Worm (Caenorhabditis elegans) whole organism, young adult: ENCODE measurements around the gene spcs-3.

Source experiments
- B0336.3 ChIP-seq: fragments of 200-800 bp; sonication (Bioruptor generic); IDR thresholded peaks from 2 replicates; pipeline ENCODE4 v1.3.6; 2022; ENCODE audit warnings: missing genetic modification characterization, missing compliant biosample characterization
- C06A6.2 ChIP-seq: fragments of 200-800 bp; sonication (Bioruptor generic); conservative IDR thresholded peaks from 2 replicates; pipeline ENCODE4 v1.3.6; 2022; ENCODE audit warnings: missing genetic modification characterization, missing compliant biosample characterization
- D2030.7 ChIP-seq: fragments of 200-800 bp; sonication (Bioruptor generic); IDR thresholded peaks from 2 replicates; pipeline ENCODE4 v1.3.6; 2022; ENCODE audit warnings: missing genetic modification reagents, missing genetic modification characterization, missing compliant biosample characterization
- F22D6.2 ChIP-seq: sonication (generic microtip); optimal IDR thresholded peaks from 2 replicates; lab custom pipeline; 2016; ENCODE audit warnings: mild to moderate bottlenecking, missing genetic modification characterization, missing compliant biosample characterization
- F57A8.1 ChIP-seq: fragments of 200-800 bp; sonication (Bioruptor generic); optimal IDR thresholded peaks from 2 replicates; lab custom pipeline; 2018; ENCODE audit warnings: mild to moderate bottlenecking, missing genetic modification characterization, moderate library complexity, missing compliant biosample characterization
- K12H6.12 ChIP-seq: fragments of 200-800 bp; sonication (Bioruptor generic); optimal IDR thresholded peaks from 2 replicates; lab custom pipeline; 2018; ENCODE audit warnings: mild to moderate bottlenecking, missing genetic modification characterization, missing compliant biosample characterization
- T07F8.4 ChIP-seq: sonication (generic microtip); optimal IDR thresholded peaks from 2 replicates; lab custom pipeline; 2016; ENCODE audit warnings: mild to moderate bottlenecking, missing genetic modification characterization, moderate library complexity, missing compliant biosample characterization
- Y67H2A.10 ChIP-seq: fragments of 200-800 bp; sonication (Bioruptor generic); conservative IDR thresholded peaks from 2 replicates; pipeline ENCODE4 v1.3.6; 2022; ENCODE audit warnings: missing genetic modification reagents, missing genetic modification characterization, missing compliant biosample characterization
- Y95B8A.8 ChIP-seq: fragments of 200-800 bp; sonication (Bioruptor generic); IDR thresholded peaks from 2 replicates; pipeline ENCODE4 v1.3.6; 2022; ENCODE audit warnings: missing genetic modification reagents, missing genetic modification characterization, missing compliant biosample characterization
- ZK185.1 ChIP-seq: sonication (generic microtip); optimal IDR thresholded peaks from 2 replicates; lab custom pipeline; 2016; ENCODE audit warnings: mild to moderate bottlenecking, missing genetic modification characterization, missing compliant biosample characterization; ENCODE audit not compliant: poor library complexity, severe bottlenecking
- ama-1 ChIP-seq, 3 experiments: fragments of 150-350 bp in 1 of 3; sonication (generic microtip) in 2 of 3; optimal IDR thresholded peaks; 2 replicates each; lab custom pipeline; 2014 to 2018; ENCODE audit warnings: missing biosample characterization in 2 of 3, missing genetic modification characterization in 2 of 3, missing genetic modification reagents in 2 of 3
- atf-7 ChIP-seq: sonication (generic microtip); optimal IDR thresholded peaks from 2 replicates; lab custom pipeline; 2017; ENCODE audit warnings: mild to moderate bottlenecking, missing genetic modification characterization, missing compliant biosample characterization
- attf-6 ChIP-seq: fragments of 200-800 bp; sonication (Bioruptor generic); IDR thresholded peaks from 2 replicates; pipeline ENCODE4 v1.3.6; 2022; ENCODE audit warnings: missing genetic modification reagents, missing genetic modification characterization, missing compliant biosample characterization
- bed-1 ChIP-seq: fragments of 200-800 bp; sonication (Bioruptor generic); IDR thresholded peaks from 2 replicates; pipeline ENCODE4 v1.3.6; 2022; ENCODE audit warnings: missing genetic modification reagents, missing genetic modification characterization, missing compliant biosample characterization
- bed-2 ChIP-seq: fragments of 200-800 bp; sonication (Bioruptor generic); IDR thresholded peaks from 2 replicates; pipeline ENCODE4 v1.3.6; 2022; ENCODE audit warnings: missing genetic modification reagents, missing genetic modification characterization, missing compliant biosample characterization
- cebp-2 ChIP-seq: fragments of 200-800 bp; sonication (Bioruptor generic); IDR thresholded peaks from 2 replicates; pipeline ENCODE4 v1.3.6; 2022; ENCODE audit warnings: missing genetic modification characterization, missing compliant biosample characterization
- ceh-100 ChIP-seq: fragments of 200-800 bp; sonication (Bioruptor generic); IDR thresholded peaks from 2 replicates; pipeline ENCODE4 v1.3.6; 2022; ENCODE audit warnings: missing genetic modification reagents, missing genetic modification characterization, missing compliant biosample characterization
- dpl-1 ChIP-seq: fragments of 150-350 bp; optimal IDR thresholded peaks from 2 replicates; lab custom pipeline; 2014; ENCODE audit warnings: missing biosample characterization, missing genetic modification reagents, missing genetic modification characterization
- fkh-3 ChIP-seq: sonication (generic microtip); optimal IDR thresholded peaks from 2 replicates; lab custom pipeline; 2016; ENCODE audit warnings: mild to moderate bottlenecking, missing genetic modification characterization, missing compliant biosample characterization
- hlh-12 ChIP-seq: sonication (generic microtip); optimal IDR thresholded peaks from 2 replicates; lab custom pipeline; 2016; ENCODE audit warnings: missing genetic modification characterization, missing compliant biosample characterization
- hrde-1 ChIP-seq: sonication (generic microtip); optimal IDR thresholded peaks from 2 replicates; lab custom pipeline; 2016; ENCODE audit warnings: missing genetic modification characterization, mild to moderate bottlenecking, missing compliant biosample characterization, moderate library complexity, missing genotype, missing genetic modification reagents, borderline replicate concordance
- lag-1 ChIP-seq: fragments of 200-800 bp; sonication (Bioruptor generic); IDR thresholded peaks from 2 replicates; pipeline ENCODE4 v1.3.6; 2022; ENCODE audit warnings: missing genetic modification reagents, missing genetic modification characterization, missing compliant biosample characterization
- let-607 ChIP-seq, 2 experiments: fragments of 200-800 bp in 1 of 2; sonication (Bioruptor generic) in 1 of 2; sonication (generic microtip) in 1 of 2; optimal IDR thresholded peaks; 2 replicates each; lab custom pipeline; 2016 to 2018; ENCODE audit warnings: mild to moderate bottlenecking in 2 of 2, missing compliant biosample characterization in 2 of 2, missing genetic modification characterization in 2 of 2, moderate library complexity in 2 of 2, missing genotype in 1 of 2
- lin-26 ChIP-seq: fragments of 200-800 bp; sonication (Bioruptor generic); IDR thresholded peaks from 2 replicates; pipeline ENCODE4 v1.3.6; 2022; ENCODE audit warnings: missing genetic modification reagents, missing genetic modification characterization, missing compliant biosample characterization
- lin-35 ChIP-seq, 3 experiments: fragments of 150-350 bp in 2 of 3; sonication (generic microtip) in 1 of 3; optimal IDR thresholded peaks; 2 replicates each; lab custom pipeline; 2014 to 2018; ENCODE audit warnings: missing biosample characterization in 3 of 3, missing genetic modification characterization in 3 of 3, missing genetic modification reagents in 3 of 3
- lin-54 ChIP-seq: fragments of 200-800 bp; sonication (Bioruptor generic); optimal IDR thresholded peaks from 2 replicates; lab custom pipeline; 2018; ENCODE audit warnings: mild to moderate bottlenecking, missing genetic modification characterization, missing compliant biosample characterization
- madf-10 ChIP-seq: sonication (generic microtip); optimal IDR thresholded peaks from 2 replicates; lab custom pipeline; 2016; ENCODE audit warnings: mild to moderate bottlenecking, missing genetic modification characterization, missing compliant biosample characterization
- madf-8 ChIP-seq: fragments of 200-800 bp; sonication (Bioruptor generic); conservative IDR thresholded peaks from 2 replicates; pipeline ENCODE4 v1.3.6; 2022; ENCODE audit warnings: missing genetic modification reagents, missing genetic modification characterization, missing compliant biosample characterization
- mcd-1 ChIP-seq: fragments of 200-800 bp; sonication (Bioruptor generic); IDR thresholded peaks from 2 replicates; pipeline ENCODE4 v1.3.6; 2022; ENCODE audit warnings: missing genetic modification reagents, missing genetic modification characterization, missing compliant biosample characterization
- mes-4 ChIP-seq: sonication (generic microtip); optimal IDR thresholded peaks from 2 replicates; lab custom pipeline; 2016; ENCODE audit warnings: missing genotype, missing genetic modification characterization, missing compliant biosample characterization
- nhr-27 ChIP-seq: fragments of 200-800 bp; sonication (Bioruptor generic); optimal IDR thresholded peaks from 2 replicates; lab custom pipeline; 2018; ENCODE audit warnings: mild to moderate bottlenecking, missing genetic modification characterization, moderate library complexity, missing compliant biosample characterization
- nhr-80 ChIP-seq: sonication (generic microtip); optimal IDR thresholded peaks from 2 replicates; lab custom pipeline; 2016; ENCODE audit warnings: missing genetic modification characterization, missing compliant biosample characterization
- nhr-90 ChIP-seq: sonication (generic microtip); optimal IDR thresholded peaks from 2 replicates; lab custom pipeline; 2016; ENCODE audit warnings: missing genotype, mild to moderate bottlenecking, missing genetic modification characterization, missing compliant biosample characterization
- rcor-1 ChIP-seq: fragments of 200-800 bp; sonication (Bioruptor generic); IDR thresholded peaks from 2 replicates; pipeline ENCODE4 v1.3.6; 2022; ENCODE audit warnings: missing genetic modification reagents, missing genetic modification characterization, missing compliant biosample characterization
- sea-2 ChIP-seq: fragments of 200-800 bp; sonication (Bioruptor generic); IDR thresholded peaks from 2 replicates; pipeline ENCODE4 v1.3.6; 2022; ENCODE audit warnings: missing genetic modification characterization, missing compliant biosample characterization
- snpc-1.3 ChIP-seq: sonication (generic microtip); optimal IDR thresholded peaks from 2 replicates; lab custom pipeline; 2017; ENCODE audit warnings: missing genetic modification characterization, mild to moderate bottlenecking, missing compliant biosample characterization, antibody characterized with exemption, moderate library complexity, missing genotype, missing genetic modification reagents; ENCODE audit not compliant: insufficient read depth
- sptf-2 ChIP-seq: fragments of 200-800 bp; sonication (Bioruptor generic); optimal IDR thresholded peaks from 2 replicates; lab custom pipeline; 2018; ENCODE audit warnings: mild to moderate bottlenecking, missing genetic modification characterization, missing compliant biosample characterization
- tbp1 ChIP-seq: fragments of 200-800 bp; sonication (Bioruptor generic); optimal IDR thresholded peaks from 2 replicates; lab custom pipeline; 2018; ENCODE audit warnings: mild to moderate bottlenecking, missing genetic modification characterization, missing compliant biosample characterization
- tbx-9 ChIP-seq: sonication (generic microtip); optimal IDR thresholded peaks from 2 replicates; lab custom pipeline; 2016; ENCODE audit warnings: borderline replicate concordance, missing genetic modification characterization, inconsistent platforms, missing compliant biosample characterization
- unc-62 ChIP-seq: fragments of 150-350 bp; optimal IDR thresholded peaks from 2 replicates; lab custom pipeline; 2014; ENCODE audit warnings: missing biosample characterization, missing genetic modification reagents, missing genetic modification characterization
- ztf-18 ChIP-seq: sonication (generic microtip); optimal IDR thresholded peaks from 2 replicates; lab custom pipeline; 2016; ENCODE audit warnings: missing genotype, mild to moderate bottlenecking, missing genetic modification characterization, missing compliant biosample characterization
- ztf-22 ChIP-seq: fragments of 200-800 bp; sonication (Bioruptor generic); optimal IDR thresholded peaks from 2 replicates; lab custom pipeline; 2018; ENCODE audit warnings: mild to moderate bottlenecking, missing genetic modification characterization, moderate library complexity, missing compliant biosample characterization
- ztf-28 ChIP-seq: fragments of 200-800 bp; sonication (Bioruptor generic); IDR thresholded peaks from 2 replicates; pipeline ENCODE4 v1.3.6; 2022; ENCODE audit warnings: missing genetic modification reagents, missing genetic modification characterization, missing compliant biosample characterization

Gene spcs-3

DNA sequence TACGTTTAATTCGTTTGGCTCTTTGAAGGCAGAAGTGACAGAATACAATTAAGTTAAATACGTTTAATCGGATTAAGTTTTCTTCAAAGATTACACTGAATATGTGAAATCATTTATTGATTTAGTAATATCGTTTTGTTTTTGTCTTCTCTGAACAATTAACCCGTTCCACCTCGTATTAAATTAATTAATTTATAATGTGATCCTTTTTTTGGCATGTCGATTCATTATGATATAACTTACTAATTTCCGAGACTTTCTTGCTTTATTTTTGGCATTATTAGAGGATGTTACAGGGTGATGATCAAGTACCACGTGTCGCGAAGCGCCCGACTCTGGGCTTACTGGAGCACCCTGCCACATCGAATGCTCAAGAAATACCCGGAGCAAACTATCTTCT is 630 bp upstream of the spcs-3 start, which contains the start of gene K12H4.5:
K12H4.5 (plus strand) TSS at position 301 of the 400 bp plus-strand sequence.
- TF ChIP-seq Y95B8A.8 (GFP tag; lab: Robert Waterston, UW) (no peak), sptf-2 (GFP tag; lab: Kevin White, UChicago) (no peak), ztf-18 (no peak), unc-62 (GFP tag; lab: Kevin White, UChicago) (no peak), ZK185.1 (tag; lab: Kevin White, UChicago) (no peak)

DNA sequence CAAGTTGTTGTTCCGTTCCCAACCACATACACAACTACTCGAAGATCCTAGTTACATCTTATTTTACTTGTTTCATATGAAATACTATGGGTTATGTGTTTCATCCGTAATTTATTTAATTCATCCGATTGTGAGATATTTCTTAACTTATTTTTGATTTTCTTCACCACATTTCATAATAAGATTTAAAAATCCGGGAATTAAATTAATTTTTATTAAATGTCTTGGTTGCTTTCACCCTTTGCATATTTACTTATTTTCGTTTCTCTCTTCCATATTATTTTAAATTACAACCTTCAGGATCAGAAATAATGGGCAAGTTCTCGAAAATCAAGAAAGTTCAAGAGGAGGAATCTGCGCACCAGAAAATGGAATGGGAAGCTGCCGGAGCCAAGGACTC is 917 bp downstream of the spcs-3 start, which contains the start of gene K12H4.3:
K12H4.3 (plus strand) TSS at position 301 of the 400 bp plus-strand sequence.
- TF ChIP-seq Y67H2A.10 (GFP tag; lab: Robert Waterston, UW) = no peak
- TF ChIP-seq F22D6.2 (tag; lab: Kevin White, UChicago) = no peak
- no peak for TF ChIP-seq bed-2 (GFP tag; lab: Robert Waterston, UW)
- TF ChIP-seq ztf-22 = no peak
- no peak for TF ChIP-seq rcor-1 (GFP tag; lab: Robert Waterston, UW)
- no peak for TF ChIP-seq ceh-100 (GFP tag; lab: Robert Waterston, UW)
- TF ChIP-seq nhr-90 (tag; lab: Kevin White, UChicago) = no peak
- TF ChIP-seq ztf-28 (GFP tag; lab: Robert Waterston, UW) = no peak
- TF ChIP-seq mes-4 = no peak

DNA sequence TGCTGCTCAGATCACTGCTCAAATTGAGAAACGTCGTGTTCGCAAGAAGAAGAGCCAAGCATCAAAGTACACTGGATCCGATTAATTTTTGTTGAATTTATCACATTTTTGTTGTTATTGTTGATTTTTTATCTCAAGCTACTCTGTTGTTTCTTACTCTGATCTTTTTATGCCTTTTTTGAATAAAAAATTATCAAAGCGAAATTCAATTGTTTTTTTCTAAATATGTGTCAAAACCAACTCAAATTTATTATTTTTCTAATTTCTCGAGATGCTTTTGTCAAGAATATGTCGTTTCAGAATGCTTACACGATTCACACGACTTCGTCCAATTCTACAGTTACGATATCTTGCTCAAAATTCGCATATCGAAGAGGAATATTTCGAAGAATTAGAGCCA is 2.6 kb downstream of the spcs-3 start, which contains the start of gene K12H4.2:
K12H4.2 (plus strand) TSS at position 301 of the 400 bp plus-strand sequence.
- no peak for TF ChIP-seq D2030.7 (GFP tag; lab: Robert Waterston, UW)
- TF ChIP-seq ZK185.1 (tag; lab: Kevin White, UChicago) = no peak
- TF ChIP-seq attf-6 = no peak
- TF ChIP-seq unc-62 (GFP tag; lab: Kevin White, UChicago) = no peak
- no peak for TF ChIP-seq tbp1 (GFP tag; lab: Kevin White, UChicago)
- TF ChIP-seq ceh-100 (GFP tag; lab: Robert Waterston, UW) = no peak
- TF ChIP-seq Y95B8A.8 (GFP tag; lab: Robert Waterston, UW) = no peak
- TF ChIP-seq fkh-3 = no peak
- TF ChIP-seq tbx-9 (tag; lab: Kevin White, UChicago) = no peak
- no peak for TF ChIP-seq ama-1 (optimal IDR thresholded peaks at IDR 0.05; lab: Kevin White, UChicago)
- TF ChIP-seq ama-1 (GFP tag; optimal IDR thresholded peaks at IDR 0.05; lab: Kevin White, UChicago) = no peak
- no peak for TF ChIP-seq atf-7 (tag; lab: Kevin White, UChicago)
- no peak for TF ChIP-seq hrde-1
- TF ChIP-seq lin-26 = no peak
- TF ChIP-seq lag-1 = no peak
- TF ChIP-seq let-607 (tag; optimal IDR thresholded peaks at IDR 0.05; lab: Kevin White, UChicago) = no peak
- no peak for TF ChIP-seq bed-1
- TF ChIP-seq mcd-1 = no peak
- TF ChIP-seq snpc-1.3 (tag; lab: Kevin White, UChicago) = no peak
- TF ChIP-seq lin-35 (GFP tag; optimal IDR thresholded peaks at IDR 0.05; lab: Kevin White, UChicago) = no peak
- TF ChIP-seq nhr-27 (tag; lab: Kevin White, UChicago) = no peak
- TF ChIP-seq, all 124 proteins: peak for 0

DNA sequence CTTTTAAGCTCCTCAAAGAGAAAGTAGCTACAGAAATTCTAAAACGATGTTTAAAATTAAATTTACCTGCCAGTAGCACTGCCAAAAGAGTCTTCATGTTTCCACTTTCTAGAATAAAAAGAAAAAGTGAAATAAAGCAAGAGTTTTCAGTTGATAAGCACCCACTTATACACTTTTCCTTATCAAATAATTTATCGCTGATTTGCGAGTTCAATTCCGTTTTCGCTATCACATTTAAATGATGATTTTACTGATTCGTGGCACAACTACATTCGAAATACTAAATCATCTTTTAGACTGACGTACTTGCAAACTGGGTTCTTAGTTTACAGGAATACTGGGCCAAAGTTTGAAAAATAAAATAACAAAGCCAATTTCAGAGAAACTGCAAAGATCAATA is 6.1 kb downstream of the spcs-3 start, which contains the start of gene K12H4.7:
K12H4.7 (minus strand) TSS at position 138 of the 400 bp plus-strand sequence.
- TF ChIP-seq C06A6.2 (GFP tag; lab: Robert Waterston, UW) (no peak), bed-1 (no peak), F57A8.1 (GFP tag; lab: Kevin White, UChicago) (no peak), T07F8.4 (tag; lab: Kevin White, UChicago) (no peak), nhr-90 (tag; lab: Kevin White, UChicago) (no peak), tbx-9 (tag; lab: Kevin White, UChicago) (no peak), madf-10 (no peak), ceh-100 (GFP tag; lab: Robert Waterston, UW) (no peak), cebp-2 (GFP tag; lab: Robert Waterston, UW) (no peak), B0336.3 (GFP tag; lab: Robert Waterston, UW) (no peak), K12H6.12 (tag; lab: Kevin White, UChicago) (no peak), sea-2 (GFP tag; lab: Robert Waterston, UW) (no peak), let-607 (tag; optimal IDR thresholded peaks at IDR 0.05; lab: Kevin White, UChicago) (peak; percentile 6 to 61), lin-54 (GFP tag; lab: Kevin White, UChicago) (no peak), nhr-80 (peak; percentile 64), madf-8 (GFP tag; lab: Robert Waterston, UW) (no peak), atf-7 (tag; lab: Kevin White, UChicago) (no peak), hlh-12 (no peak), dpl-1 (GFP tag; lab: Kevin White, UChicago) (no peak), Y95B8A.8 (GFP tag; lab: Robert Waterston, UW) (no peak), Y67H2A.10 (GFP tag; lab: Robert Waterston, UW) (no peak)
